Worm (Caenorhabditis elegans) whole organism, L1 larva: ENCODE results near the gene acy-1.

ENCODE experiments used
- C04F5.9 ChIP-seq: sonication (generic microtip); optimal IDR thresholded peaks from 2 replicates; lab custom pipeline; 2016; ENCODE audit warnings: missing genetic modification characterization, missing compliant biosample characterization
- C16A3.4 ChIP-seq: fragments of 150-350 bp; optimal IDR thresholded peaks from 2 replicates; lab custom pipeline; 2014; ENCODE audit warnings: missing biosample characterization, missing genetic modification characterization
- F16B12.6 ChIP-seq: fragments of 150-350 bp; optimal IDR thresholded peaks from 2 replicates; lab custom pipeline; 2014; ENCODE audit warnings: missing biosample characterization, missing genetic modification characterization
- Y116A8C.19 ChIP-seq: sonication (generic microtip); optimal IDR thresholded peaks from 2 replicates; lab custom pipeline; 2016; ENCODE audit warnings: missing compliant biosample characterization, missing genetic modification characterization, borderline replicate concordance
- aly-2 ChIP-seq: fragments of 150-350 bp; optimal IDR thresholded peaks from 2 replicates; lab custom pipeline; 2014; ENCODE audit warnings: missing biosample characterization, missing genetic modification characterization
- blmp-1 ChIP-seq: fragments of 150-350 bp; optimal IDR thresholded peaks from 2 replicates; lab custom pipeline; 2014; ENCODE audit warnings: missing biosample characterization, missing genetic modification characterization
- ceh-8 ChIP-seq: fragments of 200-800 bp; sonication (Bioruptor generic); optimal IDR thresholded peaks from 2 replicates; lab custom pipeline; 2018; ENCODE audit warnings: mild to moderate bottlenecking, missing genetic modification characterization, moderate library complexity, missing compliant biosample characterization
- ceh-82 ChIP-seq, 3 experiments: fragments of 150-350 bp in 1 of 3; sonication (generic microtip) in 2 of 3; optimal IDR thresholded peaks; 2 replicates each; lab custom pipeline; 2014 to 2017; ENCODE audit warnings: missing biosample characterization in 3 of 3, missing genetic modification characterization in 3 of 3
- ceh-88 ChIP-seq: fragments of 200-800 bp; sonication (Bioruptor generic); IDR thresholded peaks from 2 replicates; pipeline ENCODE4 v1.3.6; 2022; ENCODE audit warnings: missing genetic modification characterization, missing compliant biosample characterization
- ceh-90 ChIP-seq: sonication (generic microtip); optimal IDR thresholded peaks from 2 replicates; lab custom pipeline; 2016; ENCODE audit warnings: missing genetic modification characterization, missing compliant biosample characterization
- efl-1 ChIP-seq, 4 experiments: fragments of 150-350 bp; optimal IDR thresholded peaks in 3 of 4; peaks in 1 of 4; 1 replicate in 1 of 4; 2 replicates in 3 of 4; lab custom pipeline; 2014; ENCODE audit warnings: missing biosample characterization in 2 of 4, missing genetic modification characterization in 2 of 4, missing genetic modification reagents in 2 of 4
- efl-3 ChIP-seq: fragments of 200-800 bp; sonication (Bioruptor generic); optimal IDR thresholded peaks from 2 replicates; lab custom pipeline; 2018; ENCODE audit warnings: mild to moderate bottlenecking, missing genetic modification characterization, missing compliant biosample characterization
- egl-13 ChIP-seq: sonication (generic microtip); optimal IDR thresholded peaks from 2 replicates; lab custom pipeline; 2016; ENCODE audit warnings: missing genotype, missing genetic modification reagents, missing genetic modification characterization, missing compliant biosample characterization
- egl-27 ChIP-seq, 2 experiments: fragments of 150-350 bp in 1 of 2; sonication (generic microtip); optimal IDR thresholded peaks; 3 replicates each; lab custom pipeline; 2017 to 2018; ENCODE audit warnings: missing biosample characterization in 2 of 2, missing genetic modification characterization in 2 of 2, missing genetic modification reagents in 2 of 2
- elt-3 ChIP-seq, 6 experiments: fragments of 150-350 bp in 1 of 6; sonication (generic microtip); optimal IDR thresholded peaks; 2 replicates each; lab custom pipeline; 2017 to 2018; ENCODE audit warnings: missing biosample characterization in 6 of 6, missing genetic modification characterization in 6 of 6, inconsistent platforms in 1 of 6
- ets-5 ChIP-seq: fragments of 200-800 bp; sonication (Bioruptor generic); IDR thresholded peaks from 2 replicates; pipeline ENCODE4 v1.3.6; 2022; ENCODE audit warnings: missing genetic modification characterization, missing compliant biosample characterization
- fkh-10 ChIP-seq: sonication (generic microtip); optimal IDR thresholded peaks from 2 replicates; lab custom pipeline; 2017; ENCODE audit warnings: missing biosample characterization, missing genetic modification reagents, missing genetic modification characterization
- fkh-8 ChIP-seq: sonication (generic microtip); optimal IDR thresholded peaks from 2 replicates; lab custom pipeline; 2016; ENCODE audit warnings: mild to moderate bottlenecking, missing genetic modification characterization, missing compliant biosample characterization
- fos-1 ChIP-seq: fragments of 150-350 bp; optimal IDR thresholded peaks from 2 replicates; lab custom pipeline; 2014; ENCODE audit warnings: missing biosample characterization, missing genetic modification characterization
- irx-1 ChIP-seq: sonication (generic microtip); optimal IDR thresholded peaks from 2 replicates; lab custom pipeline; 2016; ENCODE audit warnings: missing genetic modification characterization, missing compliant biosample characterization
- jun-1 ChIP-seq: fragments of 150-350 bp; optimal IDR thresholded peaks from 2 replicates; lab custom pipeline; 2014; ENCODE audit warnings: missing biosample characterization, missing genetic modification reagents, missing genetic modification characterization
- lin-13 ChIP-seq: fragments of 150-350 bp; optimal IDR thresholded peaks from 2 replicates; lab custom pipeline; 2014; ENCODE audit warnings: missing biosample characterization, missing genetic modification reagents, missing genetic modification characterization
- lin-14 ChIP-seq: fragments of 200-800 bp; sonication (Bioruptor generic); optimal IDR thresholded peaks from 2 replicates; lab custom pipeline; 2018; ENCODE audit warnings: mild to moderate bottlenecking, missing genetic modification characterization, moderate library complexity, missing compliant biosample characterization
- lin-15B ChIP-seq: fragments of 150-350 bp; sonication (generic microtip); optimal IDR thresholded peaks from 3 replicates; lab custom pipeline; 2014; ENCODE audit warnings: missing biosample characterization, missing genetic modification characterization
- lin-35 ChIP-seq, 2 experiments: fragments of 150-350 bp; optimal IDR thresholded peaks; 2 replicates each; lab custom pipeline; 2014; ENCODE audit warnings: missing biosample characterization in 2 of 2, missing genetic modification characterization in 2 of 2, missing genetic modification reagents in 2 of 2
- lin-39 ChIP-seq: fragments of 150-350 bp; optimal IDR thresholded peaks from 2 replicates; lab custom pipeline; 2014; ENCODE audit warnings: missing biosample characterization, missing genetic modification reagents, missing genetic modification characterization
- lsy-2 ChIP-seq, 2 experiments: fragments of 150-350 bp; optimal IDR thresholded peaks; 2 replicates each; lab custom pipeline; 2014; ENCODE audit warnings: missing biosample characterization in 2 of 2, missing genetic modification characterization in 2 of 2
- mab-9 ChIP-seq: fragments of 200-800 bp; sonication (Bioruptor generic); IDR thresholded peaks from 2 replicates; pipeline ENCODE4 v1.3.6; 2022; ENCODE audit warnings: missing genetic modification reagents, missing genetic modification characterization, missing compliant biosample characterization
- mdl-1 ChIP-seq, 2 experiments: fragments of 150-350 bp; optimal IDR thresholded peaks; 2 replicates each; lab custom pipeline; 2014 to 2017; ENCODE audit warnings: missing biosample characterization in 2 of 2, missing genetic modification characterization in 2 of 2, inconsistent platforms in 1 of 2
- mep-1 ChIP-seq: fragments of 150-350 bp; optimal IDR thresholded peaks from 2 replicates; lab custom pipeline; 2014; ENCODE audit warnings: missing biosample characterization, missing genetic modification characterization
- nhr-11 ChIP-seq: fragments of 150-350 bp; optimal IDR thresholded peaks from 2 replicates; lab custom pipeline; 2014; ENCODE audit warnings: missing biosample characterization, missing genetic modification characterization
- nhr-19 ChIP-seq: fragments of 200-800 bp; sonication (Bioruptor generic); conservative IDR thresholded peaks from 2 replicates; pipeline ENCODE4 v1.3.6; 2022; ENCODE audit warnings: missing genetic modification characterization, missing compliant biosample characterization
- nhr-20 ChIP-seq: sonication (generic microtip); optimal IDR thresholded peaks from 2 replicates; lab custom pipeline; 2016; ENCODE audit warnings: mild to moderate bottlenecking, missing genetic modification characterization, missing compliant biosample characterization
- nhr-237 ChIP-seq: fragments of 150-350 bp; optimal IDR thresholded peaks from 2 replicates; lab custom pipeline; 2014; ENCODE audit warnings: missing biosample characterization, missing genetic modification characterization
- nhr-47 ChIP-seq: sonication (generic microtip); optimal IDR thresholded peaks from 2 replicates; lab custom pipeline; 2016; ENCODE audit warnings: mild to moderate bottlenecking, missing genetic modification characterization, moderate library complexity, missing compliant biosample characterization
- nhr-71 ChIP-seq: sonication (generic microtip); optimal IDR thresholded peaks from 2 replicates; lab custom pipeline; 2016; ENCODE audit warnings: mild to moderate bottlenecking, missing genetic modification characterization, moderate library complexity, missing compliant biosample characterization
- nhr-77 ChIP-seq: fragments of 150-350 bp; optimal IDR thresholded peaks from 2 replicates; lab custom pipeline; 2014; ENCODE audit warnings: missing biosample characterization, missing genetic modification characterization
- nhr-84 ChIP-seq: sonication (generic microtip); optimal IDR thresholded peaks from 2 replicates; lab custom pipeline; 2017; ENCODE audit warnings: missing biosample characterization, missing genetic modification characterization
- nhr-85 ChIP-seq: sonication (generic microtip); peaks from one replicate; lab custom pipeline; 2016; ENCODE audit warnings: missing genetic modification characterization, inconsistent platforms, missing compliant biosample characterization
- rnt-1 ChIP-seq: sonication (generic microtip); optimal IDR thresholded peaks from 2 replicates; lab custom pipeline; 2016; ENCODE audit warnings: mild to moderate bottlenecking, missing genetic modification characterization, moderate library complexity, missing compliant biosample characterization
- skn-1 ChIP-seq: fragments of 150-350 bp; optimal IDR thresholded peaks from 2 replicates; lab custom pipeline; 2014; ENCODE audit warnings: missing biosample characterization, missing genetic modification characterization
- snpc-4 ChIP-seq: fragments of 150-350 bp; optimal IDR thresholded peaks from 2 replicates; lab custom pipeline; 2014; ENCODE audit warnings: missing biosample characterization, missing genetic modification characterization
- snu-23 ChIP-seq: sonication (generic microtip); optimal IDR thresholded peaks from 2 replicates; lab custom pipeline; 2016; ENCODE audit warnings: missing genetic modification characterization, missing compliant biosample characterization
- sptf-1 ChIP-seq: fragments of 150-350 bp; optimal IDR thresholded peaks from 2 replicates; lab custom pipeline; 2014; ENCODE audit warnings: missing biosample characterization, missing genetic modification characterization
- tlp-1 ChIP-seq: fragments of 150-350 bp; optimal IDR thresholded peaks from 2 replicates; lab custom pipeline; 2014; ENCODE audit warnings: missing biosample characterization, missing genetic modification characterization
- unc-130 ChIP-seq: fragments of 150-350 bp; optimal IDR thresholded peaks from 2 replicates; lab custom pipeline; 2017; ENCODE audit warnings: missing biosample characterization, missing genetic modification characterization, inconsistent platforms
- unc-30 ChIP-seq: sonication (generic microtip); optimal IDR thresholded peaks from 2 replicates; lab custom pipeline; 2017; ENCODE audit warnings: missing biosample characterization, missing genetic modification characterization
- unc-62 ChIP-seq: fragments of 150-350 bp; optimal IDR thresholded peaks from 2 replicates; lab custom pipeline; 2014; ENCODE audit warnings: missing biosample characterization, missing genetic modification reagents, missing genetic modification characterization
- unc-86 ChIP-seq: sonication (generic microtip); optimal IDR thresholded peaks from 2 replicates; lab custom pipeline; 2016; ENCODE audit warnings: missing genetic modification characterization, missing compliant biosample characterization
- vab-15 ChIP-seq: sonication (generic microtip); optimal IDR thresholded peaks from 2 replicates; lab custom pipeline; 2017; ENCODE audit warnings: missing genotype, mild to moderate bottlenecking, missing genetic modification characterization, missing compliant biosample characterization
- xbp-1 ChIP-seq: sonication (generic microtip); optimal IDR thresholded peaks from 2 replicates; lab custom pipeline; 2016; ENCODE audit warnings: missing genetic modification characterization, missing compliant biosample characterization
- zag-1 ChIP-seq: fragments of 150-350 bp; optimal IDR thresholded peaks from 2 replicates; lab custom pipeline; 2014; ENCODE audit warnings: missing biosample characterization, missing genetic modification characterization
- ztf-4 ChIP-seq: fragments of 150-350 bp; optimal IDR thresholded peaks from 2 replicates; lab custom pipeline; 2014; ENCODE audit warnings: missing biosample characterization, missing genetic modification characterization

acy-1 gene

DNA sequence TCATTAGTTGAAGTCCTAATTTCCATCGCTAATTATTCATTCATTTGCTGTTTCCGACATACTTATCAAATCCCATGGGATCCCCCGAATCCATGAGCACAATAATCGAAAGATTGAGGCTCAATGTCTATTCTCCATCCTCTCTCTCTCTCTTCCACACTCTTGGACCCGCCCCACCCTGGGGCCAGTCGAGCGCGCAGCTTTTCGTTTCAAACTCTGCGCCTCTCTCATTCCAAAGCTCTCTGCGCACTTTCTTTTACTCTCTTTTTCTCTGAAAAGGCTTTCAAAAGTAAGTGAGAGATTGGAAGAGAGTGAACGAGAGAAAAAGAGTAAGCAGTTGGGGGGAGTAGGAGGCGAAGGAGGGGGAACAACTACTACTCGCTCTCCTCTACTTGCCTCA, at the start of gene acy-1:
Gene acy-1 (plus strand): TSS at position 346 of the 400 bp plus-strand sequence.
- TF ChIP-seq fkh-10 (GFP tag; lab: Kevin White, UChicago), result peak; percentile 81
- peak; percentile 85 to 88 for TF ChIP-seq efl-1 (optimal IDR thresholded peaks at IDR 0.05; lab: Kevin White, UChicago)
- peak; percentile 76 to 95 for TF ChIP-seq efl-1 (GFP tag; optimal IDR thresholded peaks at IDR 0.05 in 1 of 2; lab: Kevin White, UChicago)
- peak; percentile 97 for TF ChIP-seq lin-14
- peak in 1 of 2 experiments; percentile 2 for TF ChIP-seq mdl-1 (tag; optimal IDR thresholded peaks at IDR 0.05; lab: Kevin White, UChicago)
- TF ChIP-seq nhr-20 (tag; lab: Kevin White, UChicago), result peak; percentile 58
- TF ChIP-seq nhr-11, result no peak
- peak in 1 of 2 experiments; percentile 40 for TF ChIP-seq egl-27 (tag; optimal IDR thresholded peaks at IDR 0.05; lab: Kevin White, UChicago)
- TF ChIP-seq unc-86 (tag; lab: Kevin White, UChicago), result peak; percentile 80
- TF ChIP-seq mab-9 (GFP tag; lab: Robert Waterston, UW), result peak; percentile 27; the same call in 1 of the 2 replicates
- TF ChIP-seq unc-130 (tag; lab: Kevin White, UChicago), result peak; percentile 34
- TF ChIP-seq unc-30 (tag; lab: Kevin White, UChicago), result no peak
- TF ChIP-seq lsy-2 (tag; optimal IDR thresholded peaks at IDR 0.05; lab: Kevin White, UChicago), result peak; percentile 82 to 88
- peak; percentile 59 for TF ChIP-seq jun-1
- TF ChIP-seq aly-2 (tag; lab: Kevin White, UChicago), result no peak
- peak; percentile 48 for TF ChIP-seq lin-15B (tag; lab: Kevin White, UChicago)
- TF ChIP-seq nhr-71 (tag; lab: Kevin White, UChicago), result peak; percentile 91
- TF ChIP-seq nhr-237 (tag; lab: Kevin White, UChicago), result peak; percentile 46
- TF ChIP-seq tlp-1, result no peak
- TF ChIP-seq skn-1 (tag; lab: Kevin White, UChicago), result peak; percentile 75
- TF ChIP-seq nhr-19, result peak; percentile 73
- no peak for TF ChIP-seq ceh-90 (tag; lab: Kevin White, UChicago)
- TF ChIP-seq blmp-1 (tag; lab: Kevin White, UChicago), result peak; percentile 38
- TF ChIP-seq vab-15 (tag; lab: Kevin White, UChicago), result no peak
- TF ChIP-seq snpc-4 (tag; lab: Kevin White, UChicago), result peak; percentile 43
- no peak for TF ChIP-seq Y116A8C.19
- peak; percentile 68 for TF ChIP-seq zag-1 (tag; lab: Kevin White, UChicago)
- no peak for TF ChIP-seq nhr-84 (tag; lab: Kevin White, UChicago)
- peak; percentile 62 for TF ChIP-seq nhr-85 (tag; lab: Kevin White, UChicago)
- no peak for TF ChIP-seq ztf-4 (tag; lab: Kevin White, UChicago)
- TF ChIP-seq xbp-1 (tag; lab: Kevin White, UChicago), result peak; percentile 67
- TF ChIP-seq lin-13 (GFP tag; lab: Kevin White, UChicago), result peak; percentile 67
- peak; percentile 60 to 86 (median 68) for TF ChIP-seq ceh-82 (tag; optimal IDR thresholded peaks at IDR 0.05; lab: Kevin White, UChicago)
- TF ChIP-seq rnt-1 (tag; lab: Kevin White, UChicago), result peak; percentile 87
- TF ChIP-seq ceh-8 (GFP tag; lab: Kevin White, UChicago), result peak; percentile 62
- TF ChIP-seq mep-1 (tag; lab: Kevin White, UChicago), result peak; percentile 79
- no peak for TF ChIP-seq sptf-1 (tag; lab: Kevin White, UChicago)
- TF ChIP-seq irx-1, result peak; percentile 26
- TF ChIP-seq ceh-88 (GFP tag; lab: Robert Waterston, UW), result no peak
- peak; percentile 35 for TF ChIP-seq C16A3.4 (tag; lab: Kevin White, UChicago)
- TF ChIP-seq nhr-47 (tag; lab: Kevin White, UChicago), result peak; percentile 79
- peak; percentile 46 for TF ChIP-seq lin-39 (tag; lab: Kevin White, UChicago)
- TF ChIP-seq fkh-8 (tag; lab: Kevin White, UChicago), result peak; percentile 83
- no peak for TF ChIP-seq ets-5
- TF ChIP-seq nhr-77 (tag; lab: Kevin White, UChicago), result peak; percentile 69
- peak; percentile 25 for TF ChIP-seq F16B12.6 (tag; lab: Kevin White, UChicago)
- TF ChIP-seq snu-23 (GFP tag; lab: Kevin White, UChicago), result peak; percentile 79
- TF ChIP-seq elt-3 (tag; optimal IDR thresholded peaks at IDR 0.05; lab: Kevin White, UChicago), result no peak
- peak; percentile 47 for TF ChIP-seq egl-13
- TF ChIP-seq lin-35 (GFP tag; optimal IDR thresholded peaks at IDR 0.05; lab: Kevin White, UChicago), result peak; percentile 50 to 76
- TF ChIP-seq C04F5.9 (tag; lab: Kevin White, UChicago), result peak; percentile 31
- no peak for TF ChIP-seq unc-62 (GFP tag; lab: Kevin White, UChicago)
- TF ChIP-seq efl-3, result no peak
- peak; percentile 62 for TF ChIP-seq fos-1 (tag; lab: Kevin White, UChicago)
